Worm (Caenorhabditis elegans) whole organism, L3 larva: ENCODE measurements around the gene degl-1.

ENCODE experiments used
- ZK546.5 ChIP-seq: sonication (generic microtip); optimal IDR thresholded peaks from 2 replicates; lab custom pipeline; 2017; ENCODE audit warnings: missing biosample characterization, missing genetic modification characterization
- aly-2 ChIP-seq: fragments of 150-350 bp; optimal IDR thresholded peaks from 2 replicates; lab custom pipeline; 2014; ENCODE audit warnings: missing biosample characterization, missing genetic modification characterization
- ama-1 ChIP-seq: fragments of 150-350 bp; optimal IDR thresholded peaks from 2 replicates; lab custom pipeline; 2018
- ceh-28 ChIP-seq: fragments of 150-350 bp; optimal IDR thresholded peaks from 2 replicates; lab custom pipeline; 2014; ENCODE audit warnings: missing biosample characterization, missing genetic modification reagents, missing genetic modification characterization
- ceh-82 ChIP-seq: fragments of 150-350 bp; optimal IDR thresholded peaks from 2 replicates; lab custom pipeline; 2014; ENCODE audit warnings: missing biosample characterization, missing genetic modification characterization
- daf-12 ChIP-seq: fragments of 150-350 bp; optimal IDR thresholded peaks from 2 replicates; lab custom pipeline; 2014; ENCODE audit warnings: missing biosample characterization, missing genetic modification reagents, missing genetic modification characterization
- egl-5 ChIP-seq: fragments of 150-350 bp; optimal IDR thresholded peaks from 2 replicates; lab custom pipeline; 2017; ENCODE audit warnings: missing biosample characterization, missing genetic modification reagents, missing genetic modification characterization, inconsistent platforms
- elt-1 ChIP-seq: fragments of 150-350 bp; optimal IDR thresholded peaks from 2 replicates; lab custom pipeline; 2014; ENCODE audit warnings: missing biosample characterization, missing genetic modification characterization
- elt-2 ChIP-seq: sonication (generic microtip); optimal IDR thresholded peaks from 2 replicates; lab custom pipeline; 2016; ENCODE audit warnings: missing genetic modification reagents, mild to moderate bottlenecking, missing genetic modification characterization, missing compliant biosample characterization
- elt-3 ChIP-seq, 3 experiments: fragments of 150-350 bp in 1 of 3; sonication (generic microtip) in 2 of 3; optimal IDR thresholded peaks; 2 replicates in 2 of 3; 4 replicates in 1 of 3; lab custom pipeline; 2014 to 2017; ENCODE audit warnings: missing biosample characterization in 3 of 3, missing genetic modification characterization in 3 of 3
- eor-1 ChIP-seq, 2 experiments: fragments of 150-350 bp; optimal IDR thresholded peaks; 2 replicates each; lab custom pipeline; 2014 to 2018; ENCODE audit warnings: missing biosample characterization in 2 of 2, missing genetic modification characterization in 2 of 2
- fos-1 ChIP-seq: fragments of 150-350 bp; optimal IDR thresholded peaks from 2 replicates; lab custom pipeline; 2014; ENCODE audit warnings: missing biosample characterization, missing genetic modification characterization
- hmg-11 ChIP-seq: sonication (generic microtip); optimal IDR thresholded peaks from 2 replicates; lab custom pipeline; 2016; ENCODE audit warnings: missing genetic modification characterization, missing compliant biosample characterization
- jun-1 ChIP-seq: fragments of 150-350 bp; optimal IDR thresholded peaks from 2 replicates; lab custom pipeline; 2014; ENCODE audit warnings: missing biosample characterization, missing genetic modification reagents, missing genetic modification characterization
- lin-15B ChIP-seq: fragments of 150-350 bp; optimal IDR thresholded peaks from 2 replicates; lab custom pipeline; 2014; ENCODE audit warnings: missing biosample characterization, missing genetic modification characterization
- lin-39 ChIP-seq: fragments of 150-350 bp; optimal IDR thresholded peaks from 2 replicates; lab custom pipeline; 2018; ENCODE audit warnings: missing biosample characterization, missing genetic modification reagents, missing genetic modification characterization
- mdl-1 ChIP-seq: fragments of 150-350 bp; optimal IDR thresholded peaks from 2 replicates; lab custom pipeline; 2014; ENCODE audit warnings: missing biosample characterization, missing genetic modification characterization
- nfya-1 ChIP-seq: sonication (generic microtip); optimal IDR thresholded peaks from 2 replicates; lab custom pipeline; 2017; ENCODE audit warnings: missing genetic modification characterization, mild to moderate bottlenecking, missing compliant biosample characterization, antibody characterized with exemption, moderate library complexity; ENCODE audit not compliant: insufficient read depth
- nhr-12 ChIP-seq: fragments of 150-350 bp; optimal IDR thresholded peaks from 2 replicates; lab custom pipeline; 2014; ENCODE audit warnings: missing biosample characterization, missing genetic modification characterization
- nhr-23 ChIP-seq: fragments of 150-350 bp; optimal IDR thresholded peaks from 2 replicates; lab custom pipeline; 2014; ENCODE audit warnings: missing biosample characterization, missing genetic modification reagents, missing genetic modification characterization
- nhr-28 ChIP-seq: fragments of 150-350 bp; optimal IDR thresholded peaks from 2 replicates; lab custom pipeline; 2014; ENCODE audit warnings: missing biosample characterization, missing genetic modification characterization
- nhr-43 ChIP-seq: sonication (generic microtip); optimal IDR thresholded peaks from 2 replicates; lab custom pipeline; 2016; ENCODE audit warnings: mild to moderate bottlenecking, missing genetic modification characterization, missing compliant biosample characterization; ENCODE audit not compliant: poor library complexity, severe bottlenecking
- nhr-67 ChIP-seq: fragments of 150-350 bp; optimal IDR thresholded peaks from 2 replicates; lab custom pipeline; 2014; ENCODE audit warnings: missing biosample characterization, missing genetic modification characterization
- nhr-77 ChIP-seq: fragments of 150-350 bp; optimal IDR thresholded peaks from 2 replicates; lab custom pipeline; 2014; ENCODE audit warnings: missing biosample characterization, missing genetic modification characterization
- pha-4 ChIP-seq: fragments of 150-350 bp; optimal IDR thresholded peaks from 2 replicates; lab custom pipeline; 2014; ENCODE audit warnings: missing biosample characterization, missing genetic modification reagents, missing genetic modification characterization
- pqm-1 ChIP-seq: fragments of 150-350 bp; optimal IDR thresholded peaks from 2 replicates; lab custom pipeline; 2017; ENCODE audit warnings: missing biosample characterization, missing genetic modification characterization, inconsistent platforms
- sea-2 ChIP-seq: fragments of 150-350 bp; sonication (generic microtip); optimal IDR thresholded peaks from 4 replicates; lab custom pipeline; 2014; ENCODE audit warnings: missing biosample characterization, missing genetic modification reagents, missing genetic modification characterization
- skn-1 ChIP-seq: fragments of 150-350 bp; optimal IDR thresholded peaks from 2 replicates; lab custom pipeline; 2014; ENCODE audit warnings: missing biosample characterization, missing genetic modification characterization
- snpc-4 ChIP-seq: fragments of 150-350 bp; optimal IDR thresholded peaks from 2 replicates; lab custom pipeline; 2014; ENCODE audit warnings: missing biosample characterization, missing genetic modification characterization
- unc-39 ChIP-seq: sonication (generic microtip); optimal IDR thresholded peaks from 4 replicates; lab custom pipeline; 2017; ENCODE audit warnings: missing biosample characterization, missing genetic modification characterization
- zag-1 ChIP-seq: fragments of 150-350 bp; optimal IDR thresholded peaks from 2 replicates; lab custom pipeline; 2014; ENCODE audit warnings: missing biosample characterization, missing genetic modification characterization
- ztf-11 ChIP-seq: fragments of 150-350 bp; optimal IDR thresholded peaks from 2 replicates; lab custom pipeline; 2014; ENCODE audit warnings: missing biosample characterization, missing genetic modification characterization

degl-1 gene

DNA sequence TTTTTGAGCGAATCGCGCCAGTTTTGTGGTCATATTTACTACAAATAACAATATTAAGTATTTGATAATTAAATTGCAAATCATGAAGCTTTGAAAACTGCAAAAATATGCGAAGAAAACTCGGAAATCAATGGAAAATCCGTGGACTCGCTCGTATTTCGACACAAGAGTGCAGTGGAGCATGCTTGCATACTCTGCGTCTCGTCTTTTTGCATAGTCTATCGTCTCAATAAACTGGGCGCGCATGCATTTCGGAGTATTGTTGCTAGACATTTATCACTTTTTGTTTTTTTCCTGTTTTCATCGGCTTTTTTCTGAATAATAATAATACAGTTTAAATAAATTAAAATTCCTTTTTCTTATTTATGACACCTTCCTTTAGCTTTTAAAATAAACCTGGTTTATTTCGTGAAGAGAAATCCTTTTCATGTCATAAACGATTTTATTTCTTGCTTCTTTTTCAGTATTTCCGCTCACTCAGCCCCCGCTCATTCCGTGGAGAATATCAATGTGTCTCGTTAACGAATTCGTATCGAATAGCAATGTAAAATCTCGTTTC is 3.5 kb downstream of the degl-1 start, which contains the start of the genes mrps-7 and Y57G11C.3 (continued):
- TF ChIP-seq nhr-12 (tag; lab: Kevin White, UChicago) (no peak), pqm-1 (peak; percentile 88), daf-12 (tag; lab: Kevin White, UChicago) (no peak), ceh-82 (tag; lab: Kevin White, UChicago) (peak; percentile 84), aly-2 (peak; percentile 12), hmg-11 (tag; lab: Kevin White, UChicago) (peak; percentile 82), zag-1 (no peak), eor-1 (tag; optimal IDR thresholded peaks at IDR 0.05; lab: Kevin White, UChicago) (peak in 1 of 2 experiments; percentile 38), skn-1 (tag; lab: Kevin White, UChicago) (peak; percentile 93), ama-1 (peak; percentile 64), jun-1 (tag; lab: Kevin White, UChicago) (peak; percentile 72), ceh-28 (tag; lab: Kevin White, UChicago) (peak; percentile 80), elt-3 (tag; optimal IDR thresholded peaks at IDR 0.05; lab: Kevin White, UChicago) (no peak), unc-39 (tag; lab: Kevin White, UChicago) (no peak), egl-5 (tag; lab: Kevin White, UChicago) (peak; percentile 95), sea-2 (no peak), ZK546.5 (tag; lab: Kevin White, UChicago) (peak; percentile 7), nhr-43 (tag; lab: Kevin White, UChicago) (peak; percentile 86), mdl-1 (tag; lab: Kevin White, UChicago) (no peak), nhr-67 (tag; lab: Kevin White, UChicago) (no peak)

DNA sequence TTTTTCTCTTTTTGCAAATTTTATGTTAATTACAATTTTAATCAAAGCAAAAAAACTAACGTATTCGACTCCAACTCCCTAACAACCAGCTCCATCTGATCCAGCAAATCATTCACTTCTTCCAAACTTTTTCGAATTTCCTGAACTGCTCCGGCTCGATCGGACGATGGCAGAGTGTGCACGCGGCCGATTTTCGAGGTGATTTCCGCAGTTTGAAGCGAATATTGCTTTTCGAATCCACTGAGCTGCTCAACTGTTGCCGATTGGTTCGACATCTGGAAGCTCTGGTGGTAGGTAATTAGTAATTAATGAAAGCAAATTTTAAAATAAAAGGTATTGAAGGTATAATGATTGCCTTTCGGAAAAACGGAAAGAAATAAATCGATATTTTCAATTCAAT is 4.8 kb downstream of the degl-1 start, which contains the start of gene vti-1:
TSS of gene vti-1 (minus strand) at position 284 of the 400 bp plus-strand sequence.
- TF ChIP-seq ama-1, result peak; percentile 7
- TF ChIP-seq nhr-23, result no peak

DNA sequence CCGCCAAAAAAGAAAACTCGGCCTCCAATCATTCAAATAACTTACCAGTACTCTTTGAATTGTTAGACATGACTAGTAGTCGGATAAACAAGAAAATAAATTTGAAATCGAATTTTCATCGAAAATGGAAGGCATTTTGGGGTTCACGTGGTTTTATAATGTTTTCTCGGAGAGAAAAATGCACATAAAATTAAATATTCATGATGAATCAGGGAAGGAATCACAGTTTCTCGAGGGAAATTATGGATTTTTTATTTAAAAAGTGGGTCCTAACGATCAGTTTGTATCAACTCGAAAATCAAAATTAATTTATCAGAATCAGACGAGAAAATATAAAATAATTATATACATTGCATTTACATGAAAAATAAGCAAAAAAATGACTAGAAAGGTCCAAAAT is 5.9 kb downstream of the degl-1 start, which contains the start of gene Y57G11C.5:
TSS of gene Y57G11C.5 (minus strand) at position 101 of the 400 bp plus-strand sequence.
- no peak for TF ChIP-seq ztf-11 (tag; lab: Kevin White, UChicago)
- TF ChIP-seq lin-15B (tag; lab: Kevin White, UChicago), result no peak
- no peak for TF ChIP-seq elt-1 (tag; lab: Kevin White, UChicago)
- no peak for TF ChIP-seq pqm-1
- TF ChIP-seq nhr-12 (tag; lab: Kevin White, UChicago), result no peak
- no peak for TF ChIP-seq nhr-28
- TF ChIP-seq nhr-23, result no peak
- no peak for TF ChIP-seq pha-4 (tag; lab: Kevin White, UChicago)
- TF ChIP-seq sea-2, result no peak
- no peak for TF ChIP-seq hmg-11 (tag; lab: Kevin White, UChicago)
- no peak for TF ChIP-seq daf-12 (tag; lab: Kevin White, UChicago)
- TF ChIP-seq lin-39, result no peak
- no peak for TF ChIP-seq fos-1 (tag; lab: Kevin White, UChicago)
- TF ChIP-seq mdl-1 (tag; lab: Kevin White, UChicago), result no peak
- TF ChIP-seq, all 47 proteins: peak for 0

DNA sequence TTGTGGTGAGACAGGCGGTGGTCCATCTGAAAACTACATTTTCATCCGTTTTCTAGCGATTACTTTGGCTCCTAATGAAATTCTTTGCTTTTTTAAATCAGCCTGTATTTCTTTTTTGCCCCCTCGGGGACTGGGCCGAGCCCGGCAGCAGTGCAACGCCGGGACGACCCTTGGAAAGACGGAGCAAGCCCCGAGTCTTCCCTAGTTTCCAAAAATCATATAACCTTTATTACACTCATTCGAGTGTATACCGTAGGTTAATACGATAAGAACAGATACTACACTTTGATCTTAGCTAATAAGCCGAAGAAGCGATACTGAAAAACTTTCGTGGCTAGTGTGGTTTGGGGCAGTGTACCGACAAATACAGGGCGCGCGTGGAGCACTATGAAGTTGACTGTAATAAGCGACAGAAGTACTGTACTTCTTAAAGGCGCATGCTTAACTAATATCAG is 6.5 kb downstream of the degl-1 start:
- TF ChIP-seq nhr-67 (tag; lab: Kevin White, UChicago) (no peak), nhr-43 (tag; lab: Kevin White, UChicago) (peak; percentile 29), snpc-4 (tag; lab: Kevin White, UChicago) (peak; percentile 82)
- TF ChIP-seq, all 47 proteins: peak for 2

DNA sequence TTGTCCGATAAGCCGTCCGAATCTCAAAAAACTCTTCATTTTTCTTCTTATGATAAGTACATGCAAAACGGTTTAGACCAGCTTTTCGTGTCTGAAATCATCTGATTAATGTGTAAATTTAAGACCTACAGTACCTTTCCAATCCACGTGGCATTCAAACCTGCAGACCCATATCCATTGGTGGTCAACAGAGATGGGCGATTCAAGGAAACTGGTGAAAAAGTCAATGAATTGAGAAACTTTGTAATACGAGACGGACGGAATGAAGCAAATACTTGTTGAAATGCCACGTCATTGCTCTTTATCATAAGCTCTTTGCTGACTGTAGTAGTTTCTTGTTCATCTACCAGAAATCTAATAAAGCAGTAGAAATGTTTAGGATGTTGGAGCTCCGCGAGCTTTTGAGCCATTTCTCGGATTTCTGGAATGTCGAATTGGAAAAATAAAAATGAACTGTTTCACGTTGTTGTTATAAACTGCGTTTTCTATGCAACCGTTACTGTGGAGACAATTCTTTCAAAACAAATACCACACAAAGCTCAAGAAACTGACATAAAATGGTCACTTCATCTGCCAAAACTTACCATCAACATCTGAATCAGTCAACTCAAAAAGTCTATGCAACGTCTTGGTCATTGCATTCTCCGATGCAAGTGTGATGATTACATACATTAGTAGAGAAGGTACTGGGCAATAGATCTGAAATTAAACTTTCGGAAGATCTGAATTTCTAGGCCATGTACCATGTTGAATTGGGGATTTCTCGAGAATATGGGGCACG is 7.1 kb downstream of the degl-1 start:
- TF ChIP-seq ama-1 (peak; percentile 68), zag-1 (no peak), nhr-77 (tag; lab: Kevin White, UChicago) (no peak)

DNA sequence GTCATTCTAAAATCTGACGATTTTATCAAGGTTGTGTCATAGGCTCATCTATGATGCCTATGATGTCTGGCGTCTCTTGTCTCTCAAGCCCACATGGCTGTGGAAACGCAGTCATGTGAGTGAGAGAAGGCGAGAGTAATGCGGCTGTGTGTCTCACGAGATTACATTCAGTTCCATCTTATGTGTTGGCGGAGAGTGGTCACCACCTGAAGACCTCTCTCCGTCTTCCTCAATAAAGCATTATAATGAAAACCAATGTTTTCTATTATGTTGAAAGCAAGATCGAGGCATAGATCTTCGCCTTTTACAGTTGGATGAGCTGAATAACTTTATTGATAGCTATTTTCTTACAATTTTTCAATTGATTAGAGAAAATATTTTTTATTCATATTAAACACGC is 7.9 kb downstream of the degl-1 start:
- TF ChIP-seq lin-39, result peak; percentile 56
- TF ChIP-seq pqm-1, result peak; percentile 4
- peak; percentile 8 for TF ChIP-seq ceh-28 (tag; lab: Kevin White, UChicago)
- peak; percentile 28 for TF ChIP-seq mdl-1 (tag; lab: Kevin White, UChicago)
- peak; percentile 32 for TF ChIP-seq elt-1 (tag; lab: Kevin White, UChicago)
- peak; percentile 34 for TF ChIP-seq ama-1
- TF ChIP-seq snpc-4 (tag; lab: Kevin White, UChicago), result peak; percentile 31
- TF ChIP-seq hmg-11 (tag; lab: Kevin White, UChicago), result peak; percentile 54
- TF ChIP-seq elt-2 (tag; lab: Kevin White, UChicago), result peak; percentile 26
- TF ChIP-seq nhr-23, result peak; percentile 28
- TF ChIP-seq lin-15B (tag; lab: Kevin White, UChicago), result peak; percentile 50
- TF ChIP-seq nfya-1 (tag; lab: Kevin White, UChicago), result peak; percentile 69
